Worm (Caenorhabditis elegans): ENCODE results near the gene srx-101.

srx-101 gene

ce11 chrII:3670956-3671355, 19.6 kb downstream of the srx-101 start, which contains the start of gene srx-98:
srx-98 (minus strand) TSS chrII:3671056.
- TF ChIP-seq zag-1 (tag; optimal IDR thresholded peaks at IDR 0.05): no peak
- TF ChIP-seq ZK546.5 (tag; optimal IDR thresholded peaks at IDR 0.05): no peak
- no peak for TF ChIP-seq lin-15B (tag; optimal IDR thresholded peaks at IDR 0.05)
- TF ChIP-seq pqm-1 (tag; optimal IDR thresholded peaks at IDR 0.05): no peak
- TF ChIP-seq elt-3 (tag; optimal IDR thresholded peaks at IDR 0.05): no peak
- TF ChIP-seq mdl-1 (tag; optimal IDR thresholded peaks at IDR 0.05): no peak
- no peak for TF ChIP-seq lin-39 (tag; optimal IDR thresholded peaks at IDR 0.05)
- TF ChIP-seq nhr-237 (tag; optimal IDR thresholded peaks at IDR 0.05): no peak
- no peak for TF ChIP-seq daf-12 (tag; optimal IDR thresholded peaks at IDR 0.05)
- TF ChIP-seq skn-1 (tag; optimal IDR thresholded peaks at IDR 0.05): no peak
- no peak for TF ChIP-seq ztf-4 (tag; optimal IDR thresholded peaks at IDR 0.05)
- TF ChIP-seq nhr-67 (tag; optimal IDR thresholded peaks at IDR 0.05): no peak
- no peak for TF ChIP-seq egl-5 (tag; optimal IDR thresholded peaks at IDR 0.05)
- no peak for TF ChIP-seq fos-1 (tag; optimal IDR thresholded peaks at IDR 0.05)
- TF ChIP-seq unc-62 (GFP tag; optimal IDR thresholded peaks at IDR 0.05): no peak
- no peak for TF ChIP-seq tbx-2 (tag; optimal IDR thresholded peaks at IDR 0.05)

- TF ChIP-seq tbx-2 (tag; optimal IDR thresholded peaks at IDR 0.05): no peak
- TF ChIP-seq nhr-43 (tag; optimal IDR thresholded peaks at IDR 0.05; ENCODE audit: poor library complexity, severe bottlenecking): no peak
- TF ChIP-seq ztf-4 (tag; optimal IDR thresholded peaks at IDR 0.05): no peak
- no peak for TF ChIP-seq nhr-25 (tag; optimal IDR thresholded peaks at IDR 0.05)
- TF ChIP-seq mdl-1 (tag; optimal IDR thresholded peaks at IDR 0.05): no peak
- TF ChIP-seq egl-5 (tag; optimal IDR thresholded peaks at IDR 0.05): no peak
- TF ChIP-seq ceh-82 (tag; optimal IDR thresholded peaks at IDR 0.05): no peak
- no peak for TF ChIP-seq elt-3 (tag; optimal IDR thresholded peaks at IDR 0.05)
- no peak for TF ChIP-seq nhr-77 (tag; optimal IDR thresholded peaks at IDR 0.05)
- no peak for TF ChIP-seq lin-15B (tag; optimal IDR thresholded peaks at IDR 0.05)
- no peak for TF ChIP-seq nhr-28 (tag; optimal IDR thresholded peaks at IDR 0.05)
- TF ChIP-seq ceh-9 (tag; optimal IDR thresholded peaks at IDR 0.05): no peak
- no peak for TF ChIP-seq nhr-11 (tag; optimal IDR thresholded peaks at IDR 0.05)
- no peak for TF ChIP-seq snpc-4 (tag; optimal IDR thresholded peaks at IDR 0.05)
These were observed 21.2 kb downstream of the srx-101 start, which contains the start of gene srx-97 for ce11 chrII:3669315-3669714. srx-97 (minus strand) TSS chrII:3669415.

- TF ChIP-seq ama-1 (optimal IDR thresholded peaks at IDR 0.05) (no peak), nfya-1 (tag; optimal IDR thresholded peaks at IDR 0.05; ENCODE audit: insufficient read depth) (peak; percentile 55)
These were observed 25.4 kb downstream of the srx-101 start for ce11 chrII:3665181-3665580.

DNA sequence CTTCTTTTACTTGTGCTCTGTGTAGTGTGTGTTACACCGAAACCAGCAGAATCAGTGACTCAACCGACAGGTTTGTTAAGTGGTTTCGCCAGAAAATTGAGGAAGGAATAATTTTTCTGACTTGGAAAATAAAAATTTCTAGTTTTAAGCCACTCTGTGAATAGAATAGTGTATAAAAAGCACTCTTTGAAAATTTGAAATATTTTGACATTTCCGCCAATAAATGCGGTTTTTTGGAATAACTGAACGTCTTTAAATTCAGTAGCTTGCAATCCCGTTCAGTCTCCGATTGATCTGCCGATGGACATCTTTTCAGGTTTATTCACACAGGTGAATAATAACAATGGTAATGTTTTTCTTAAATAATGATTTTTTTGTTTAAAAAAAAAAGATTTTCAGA, 26.1 kb downstream of the srx-101 start, which contains the start of gene F19B10.3:
F19B10.3 (plus strand) TSS at position 301 of the 400 bp plus-strand sequence.
- TF ChIP-seq nhr-25 (tag; optimal IDR thresholded peaks at IDR 0.05) (no peak), jun-1 (tag; optimal IDR thresholded peaks at IDR 0.05) (no peak), pqm-1 (tag; optimal IDR thresholded peaks at IDR 0.05) (no peak), nfya-1 (tag; optimal IDR thresholded peaks at IDR 0.05; ENCODE audit: insufficient read depth) (no peak), egl-5 (tag; optimal IDR thresholded peaks at IDR 0.05) (no peak), nhr-43 (tag; optimal IDR thresholded peaks at IDR 0.05; ENCODE audit: poor library complexity, severe bottlenecking) (no peak), R02D3.7 (tag; optimal IDR thresholded peaks at IDR 0.05) (no peak), egl-27 (tag; optimal IDR thresholded peaks at IDR 0.05) (no peak), nhr-11 (tag; optimal IDR thresholded peaks at IDR 0.05) (no peak), nhr-67 (tag; optimal IDR thresholded peaks at IDR 0.05) (no peak)

- TF ChIP-seq sea-2 (GFP tag; optimal IDR thresholded peaks at IDR 0.05): no peak
- no peak for TF ChIP-seq unc-62 (GFP tag; optimal IDR thresholded peaks at IDR 0.05)
- TF ChIP-seq jun-1 (tag; optimal IDR thresholded peaks at IDR 0.05): no peak
- TF ChIP-seq lsy-12 (tag; optimal IDR thresholded peaks at IDR 0.05): no peak
- no peak for TF ChIP-seq nhr-28 (tag; optimal IDR thresholded peaks at IDR 0.05)
- no peak for TF ChIP-seq R02D3.7 (tag; optimal IDR thresholded peaks at IDR 0.05)
- TF ChIP-seq fos-1 (tag; optimal IDR thresholded peaks at IDR 0.05): no peak
- no peak for TF ChIP-seq eor-1 (tag; optimal IDR thresholded peaks at IDR 0.05)
These were observed 26.8 kb downstream of the srx-101 start, which contains the start of gene F19B10.6 for ce11 chrII:3663796-3664195. F19B10.6 (minus strand) TSS chrII:3663896.

DNA sequence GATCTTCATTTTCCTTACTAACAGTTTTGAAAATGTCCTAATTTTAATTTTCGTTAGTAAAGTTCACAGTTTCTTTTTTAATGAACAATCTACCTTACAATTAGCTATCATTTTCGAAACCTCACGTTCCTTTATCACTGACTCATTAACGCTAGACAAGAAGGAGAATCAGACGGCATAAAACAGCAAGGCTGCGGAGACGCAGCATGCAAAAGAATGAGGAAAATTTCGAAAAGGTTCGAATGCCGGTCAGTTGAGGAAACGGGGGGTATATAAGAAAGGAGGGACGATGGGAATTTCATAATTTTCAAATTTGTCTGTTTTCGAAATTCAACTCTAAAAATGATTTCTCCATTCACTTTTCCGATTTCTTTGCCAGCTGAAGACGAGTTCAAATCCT, 28.6 kb downstream of the srx-101 start, which contains the start of gene F19B10.13:
F19B10.13 (plus strand) TSS at position 343 of the 400 bp plus-strand sequence.
- no peak for TF ChIP-seq daf-12 (tag; optimal IDR thresholded peaks at IDR 0.05)
- peak; percentile 70 for TF ChIP-seq elt-2 (tag; optimal IDR thresholded peaks at IDR 0.05)
- TF ChIP-seq nfya-1 (tag; optimal IDR thresholded peaks at IDR 0.05; ENCODE audit: insufficient read depth): peak; percentile 14
- no peak for TF ChIP-seq lsy-12 (tag; optimal IDR thresholded peaks at IDR 0.05)
- TF ChIP-seq nhr-67 (tag; optimal IDR thresholded peaks at IDR 0.05): no peak
- no peak for TF ChIP-seq fkh-10 (GFP tag; optimal IDR thresholded peaks at IDR 0.05)
- peak in 1 of 3 experiments; percentile 41 for TF ChIP-seq elt-3 (tag; optimal IDR thresholded peaks at IDR 0.05)
- no peak for TF ChIP-seq egl-27 (tag; optimal IDR thresholded peaks at IDR 0.05)
- no peak for TF ChIP-seq ceh-28 (tag; optimal IDR thresholded peaks at IDR 0.05)
- TF ChIP-seq pqm-1 (tag; optimal IDR thresholded peaks at IDR 0.05): peak; percentile 56
- TF ChIP-seq egl-5 (tag; optimal IDR thresholded peaks at IDR 0.05): no peak
- TF ChIP-seq zag-1 (tag; optimal IDR thresholded peaks at IDR 0.05): no peak
- TF ChIP-seq ztf-11 (tag; optimal IDR thresholded peaks at IDR 0.05): no peak
- TF ChIP-seq ceh-82 (tag; optimal IDR thresholded peaks at IDR 0.05): no peak
- TF ChIP-seq sea-2 (GFP tag; optimal IDR thresholded peaks at IDR 0.05): no peak
- TF ChIP-seq aly-2 (tag; optimal IDR thresholded peaks at IDR 0.05): no peak
- no peak for TF ChIP-seq nhr-11 (tag; optimal IDR thresholded peaks at IDR 0.05)
- no peak for TF ChIP-seq nhr-28 (tag; optimal IDR thresholded peaks at IDR 0.05)
- no peak for TF ChIP-seq nhr-76 (tag; optimal IDR thresholded peaks at IDR 0.05)
- TF ChIP-seq nhr-237 (tag; optimal IDR thresholded peaks at IDR 0.05): no peak
- TF ChIP-seq ceh-9 (tag; optimal IDR thresholded peaks at IDR 0.05): no peak
- TF ChIP-seq ama-1 (optimal IDR thresholded peaks at IDR 0.05): no peak
- TF ChIP-seq ceh-16 (tag; optimal IDR thresholded peaks at IDR 0.05): no peak

Measured in whole organism, L3 larva.